Fruit fly (Drosophila melanogaster) whole organism, embryonic: ENCODE measurements around the gene CG17625.

Source experiments
- Atf3 ChIP-seq: fragments of 200-800 bp; sonication (Bioruptor generic); optimal IDR thresholded peaks from 3 replicates; lab custom pipeline; 2016; ENCODE audit warnings: missing biosample characterization, missing genetic modification characterization
- BtbVII ChIP-seq: fragments of 200-800 bp; sonication (Bioruptor generic); optimal IDR thresholded peaks from 3 replicates; lab custom pipeline; 2017; ENCODE audit warnings: missing biosample characterization, mild to moderate bottlenecking, missing genetic modification characterization
- CG10543 ChIP-seq: fragments of 200-800 bp; sonication (Bioruptor generic); optimal IDR thresholded peaks from 3 replicates; lab custom pipeline; 2017; ENCODE audit warnings: missing biosample characterization, mild to moderate bottlenecking, missing genetic modification characterization, moderate library complexity
- CG13424 ChIP-seq: fragments of 200-800 bp; sonication (Bioruptor generic); optimal IDR thresholded peaks from 2 replicates; lab custom pipeline; 2019; ENCODE audit warnings: missing biosample characterization, mild to moderate bottlenecking, missing genetic modification characterization, moderate library complexity
- CG14710 ChIP-seq: fragments of 200-800 bp; sonication (Bioruptor generic); optimal IDR thresholded peaks from 3 replicates; lab custom pipeline; 2019; ENCODE audit warnings: missing biosample characterization, mild to moderate bottlenecking, missing genetic modification characterization, moderate library complexity
- CG3163 ChIP-seq: fragments of 200-800 bp; sonication (Bioruptor generic); optimal IDR thresholded peaks from 3 replicates; lab custom pipeline; 2016; ENCODE audit warnings: missing biosample characterization, missing genetic modification characterization
- CG32532 ChIP-seq: fragments of 200-800 bp; sonication (Bioruptor generic); IDR thresholded peaks from 2 replicates; pipeline ENCODE4 v1.3.6; 2022; ENCODE audit warnings: missing biosample characterization, missing genetic modification characterization
- CG3281 ChIP-seq: fragments of 200-800 bp; sonication (Bioruptor generic); optimal IDR thresholded peaks from 3 replicates; lab custom pipeline; 2017; ENCODE audit warnings: missing biosample characterization, mild to moderate bottlenecking, missing genetic modification characterization
- CG34224 ChIP-seq: fragments of 200-800 bp; sonication (Bioruptor generic); IDR thresholded peaks from 3 replicates; pipeline ENCODE4 v1.3.6; 2022; ENCODE audit warnings: missing biosample characterization, missing genetic modification characterization; ENCODE audit not compliant: partially characterized antibody
- CG4730 ChIP-seq: fragments of 200-800 bp; sonication (Bioruptor generic); IDR thresholded peaks from 2 replicates; pipeline ENCODE4 v1.3.6; 2022; ENCODE audit warnings: missing biosample characterization, missing genetic modification characterization
- CG9932 ChIP-seq: fragments of 200-800 bp; sonication (Bioruptor generic); IDR thresholded peaks from 2 replicates; pipeline ENCODE4 v1.3.6; 2022; ENCODE audit warnings: missing biosample characterization, missing genetic modification characterization
- CrebB ChIP-seq: fragments of 200-800 bp; sonication (Bioruptor generic); optimal IDR thresholded peaks from 3 replicates; lab custom pipeline; 2018; ENCODE audit warnings: missing biosample characterization, mild to moderate bottlenecking, missing genetic modification characterization
- Deaf1 ChIP-seq: fragments of 200-800 bp; optimal IDR thresholded peaks from 3 replicates; lab custom pipeline; 2019; ENCODE audit warnings: missing biosample characterization, mild to moderate bottlenecking, missing genetic modification characterization, moderate library complexity
- Dip2 ChIP-seq: fragments of 200-800 bp; sonication (Bioruptor generic); IDR thresholded peaks from 2 replicates; pipeline ENCODE4 v1.3.6; 2022; ENCODE audit warnings: missing biosample characterization, missing genetic modification characterization
- Kr ChIP-seq: fragments of 200-800 bp; sonication (Bioruptor generic); optimal IDR thresholded peaks from 2 replicates; lab custom pipeline; 2017; ENCODE audit warnings: missing biosample characterization, mild to moderate bottlenecking, missing genetic modification characterization
- Mes4 ChIP-seq: fragments of 200-800 bp; sonication (Bioruptor generic); optimal IDR thresholded peaks from 2 replicates; lab custom pipeline; 2016; ENCODE audit warnings: missing biosample characterization, missing genetic modification characterization
- NK7.1 ChIP-seq: fragments of 200-800 bp; sonication (Bioruptor generic); optimal IDR thresholded peaks from 3 replicates; lab custom pipeline; 2016; ENCODE audit warnings: missing biosample characterization, missing genetic modification characterization
- Oaz ChIP-seq: fragments of 200-800 bp; sonication (Bioruptor generic); IDR thresholded peaks from 2 replicates; pipeline ENCODE4 v1.3.6; 2022; ENCODE audit warnings: missing biosample characterization, missing genetic modification characterization
- Ptx1 ChIP-seq: fragments of 200-800 bp; sonication (Bioruptor generic); IDR thresholded peaks from 2 replicates; pipeline ENCODE4 v1.3.6; 2022; ENCODE audit warnings: missing biosample characterization, missing genetic modification characterization
- Side ChIP-seq: fragments of 200-800 bp; sonication (Bioruptor generic); optimal IDR thresholded peaks from 2 replicates; lab custom pipeline; 2016; ENCODE audit warnings: missing biosample characterization, missing genetic modification characterization
- Sox102F ChIP-seq: fragments of 200-800 bp; sonication (Bioruptor generic); optimal IDR thresholded peaks from 2 replicates; lab custom pipeline; 2018; ENCODE audit warnings: missing biosample characterization, mild to moderate bottlenecking, missing genetic modification characterization, moderate library complexity
- Trl ChIP-seq, 3 experiments: fragments of >200 bp in 2 of 3; fragments of 200-800 bp in 1 of 3; sonication (Bioruptor generic) in 1 of 3; optimal IDR thresholded peaks; 2 replicates in 1 of 3; 3 replicates in 2 of 3; lab custom pipeline; 2016 to 2017; ENCODE audit warnings: missing biosample characterization in 1 of 3, missing genetic modification characterization in 1 of 3
- Vsx1 ChIP-seq: fragments of 200-800 bp; sonication (Bioruptor generic); optimal IDR thresholded peaks from 2 replicates; lab custom pipeline; 2017; ENCODE audit warnings: missing biosample characterization, mild to moderate bottlenecking, missing genetic modification characterization, missing genetic modification reagents
- chif ChIP-seq, 2 experiments: fragments of 200-800 bp; sonication (Bioruptor generic); optimal IDR thresholded peaks; 3 replicates each; lab custom pipeline; 2016; ENCODE audit warnings: missing biosample characterization in 2 of 2, missing genetic modification characterization in 2 of 2
- da ChIP-seq: fragments of 200-800 bp; sonication (Bioruptor generic); optimal IDR thresholded peaks from 2 replicates; lab custom pipeline; 2016; ENCODE audit warnings: missing biosample characterization, missing genetic modification characterization
- odd ChIP-seq: fragments of 200-800 bp; sonication (Bioruptor generic); optimal IDR thresholded peaks from 2 replicates; lab custom pipeline; 2017; ENCODE audit warnings: missing biosample characterization, mild to moderate bottlenecking, missing genetic modification characterization
- pfk ChIP-seq: fragments of 200-800 bp; sonication (Bioruptor generic); optimal IDR thresholded peaks from 2 replicates; lab custom pipeline; 2018; ENCODE audit warnings: missing biosample characterization, mild to moderate bottlenecking, missing genetic modification characterization, moderate library complexity
- pho ChIP-seq: fragments of 200-800 bp; sonication (Bioruptor generic); optimal IDR thresholded peaks from 2 replicates; lab custom pipeline; 2016; ENCODE audit warnings: missing biosample characterization, missing genetic modification characterization
- prd ChIP-seq, 3 experiments: fragments of >200 bp in 2 of 3; fragments of 200-800 bp in 1 of 3; sonication (Bioruptor generic) in 1 of 3; optimal IDR thresholded peaks in 2 of 3; IDR thresholded peaks in 1 of 3; 2 replicates in 2 of 3; 3 replicates in 1 of 3; pipeline versions ENCODE4 v1.3.6 to Lab custom; 2017 to 2022; ENCODE audit warnings: missing biosample characterization in 1 of 3, missing genetic modification characterization in 1 of 3
- sd ChIP-seq: fragments of 200-800 bp; sonication (Bioruptor generic); optimal IDR thresholded peaks from 3 replicates; lab custom pipeline; 2018; ENCODE audit warnings: missing biosample characterization, mild to moderate bottlenecking, missing genetic modification characterization, moderate library complexity
- sens ChIP-seq: fragments of 200-800 bp; sonication (Bioruptor generic); peaks from one replicate; lab custom pipeline; 2016; ENCODE audit warnings: missing biosample characterization, missing genetic modification characterization
- sob ChIP-seq: fragments of 200-800 bp; sonication (Bioruptor generic); IDR thresholded peaks from 2 replicates; pipeline ENCODE4 v1.3.6; 2022; ENCODE audit warnings: missing biosample characterization, missing genetic modification characterization
- tup ChIP-seq: fragments of 200-800 bp; sonication (Bioruptor generic); optimal IDR thresholded peaks from 2 replicates; lab custom pipeline; 2016; ENCODE audit warnings: missing biosample characterization, mild to moderate bottlenecking, missing genetic modification characterization, moderate library complexity
- z ChIP-seq: fragments of 200-800 bp; sonication (Bioruptor generic); IDR thresholded peaks from 3 replicates; pipeline ENCODE4 v1.3.6; 2022; ENCODE audit warnings: missing biosample characterization, missing genetic modification characterization

CG17625 gene

dm6 chr3R:22690311-22690710, 3.7 kb downstream of the CG17625 start, which contains the start of the genes wfs1 and Nup133 (continued):
- no peak for TF ChIP-seq Kr (GFP tag; lab: Kevin White, UChicago)
- no peak for TF ChIP-seq pho (GFP tag; lab: Kevin White, UChicago)
- no peak for TF ChIP-seq NK7.1 (GFP tag; lab: Kevin White, UChicago)
- TF ChIP-seq Dip2, result no peak
- no peak for TF ChIP-seq CG4730
- TF ChIP-seq Sox102F (GFP tag; lab: Kevin White, UChicago), result peak; percentile 80
- TF ChIP-seq CG13424, result peak; percentile 93
- TF ChIP-seq odd (GFP tag; lab: Kevin White, UChicago), result no peak
- TF ChIP-seq Oaz (GFP tag; lab: Robert Waterston, UW), result no peak; the same call in 1 of the 2 replicates
- no peak for TF ChIP-seq tup
- TF ChIP-seq Vsx1 (GFP tag; lab: Kevin White, UChicago), result no peak

dm6 chr3R:22694659-22695058, 8.0 kb downstream of the CG17625 start, which contains the start of gene cd:
Gene cd (plus strand): TSS chr3R:22694959.
- no peak for TF ChIP-seq Atf3 (GFP tag; lab: Kevin White, UChicago)
- TF ChIP-seq CG10543 (GFP tag; lab: Kevin White, UChicago), result no peak
- TF ChIP-seq chif (GFP tag; optimal IDR thresholded peaks at IDR 0.05; lab: Kevin White, UChicago), result no peak
- no peak for TF ChIP-seq CG14710
- no peak for TF ChIP-seq BtbVII (GFP tag; lab: Kevin White, UChicago)
- no peak for TF ChIP-seq Mes4 (GFP tag; lab: Kevin White, UChicago)
- TF ChIP-seq pfk, result no peak
- TF ChIP-seq CG34224 (GFP tag; lab: Robert Waterston, UW), result no peak
- no peak for TF ChIP-seq Ptx1 (GFP tag; lab: Robert Waterston, UW)
- TF ChIP-seq CG3281, result no peak
- TF ChIP-seq, all 482 proteins: peak for 0

- TF ChIP-seq CrebB, result no peak
- TF ChIP-seq CG32532 (GFP tag; lab: Robert Waterston, UW), result 0 out of 2 replicates have a peak, but pooled peaks have one; percentile 29
- TF ChIP-seq CG34224 (GFP tag; lab: Robert Waterston, UW), result no peak
- TF ChIP-seq Trl (optimal IDR thresholded peaks at IDR 0.05; lab: Kevin White, UChicago), result peak in 1 of 2 experiments; percentile 19
- TF ChIP-seq Trl (GFP tag; optimal IDR thresholded peaks at IDR 0.05; lab: Kevin White, UChicago), result no peak
- TF ChIP-seq da (GFP tag; lab: Kevin White, UChicago), result no peak
- peak; percentile 82 for TF ChIP-seq CG3163 (GFP tag; lab: Kevin White, UChicago)
- TF ChIP-seq, all 482 proteins: peak for 3
Measured at dm6 chr3R:22698208-22698607, 11.6 kb downstream of the CG17625 start, which contains the start of gene Cyp6d4. Gene Cyp6d4 (plus strand): TSS chr3R:22698319.

- TF ChIP-seq z (GFP tag; lab: Robert Waterston, UW), result peak; percentile 63; the same call in 1 of the 3 replicates
- peak; percentile 21 for TF ChIP-seq sd (tag; lab: Kevin White, UChicago)
- peak; percentile 50 for TF ChIP-seq sens
- TF ChIP-seq sob (GFP tag; lab: Robert Waterston, UW), result no peak
- TF ChIP-seq Side (GFP tag; lab: Kevin White, UChicago), result no peak
- TF ChIP-seq Deaf1 (tag; lab: Kevin White, UChicago), result peak; percentile 72
- no peak for TF ChIP-seq prd (optimal IDR thresholded peaks at IDR 0.05; lab: Kevin White, UChicago)
- TF ChIP-seq prd (GFP tag; IDR thresholded peaks at IDR 0.05; lab: Robert Waterston, UW), result peak; percentile 20; the same call in 1 of the 3 replicates
- 0 out of 2 replicates have a peak, but pooled peaks have one; percentile 23 for TF ChIP-seq CG9932 (GFP tag; lab: Robert Waterston, UW)
Measured at dm6 chr3R:22701793-22702192, 15.1 kb downstream of the CG17625 start, which contains the start of the genes CG6972 and CCAP. Gene CG6972 (plus strand): TSS chr3R:22702007. Gene CCAP (minus strand): TSS chr3R:22702084.
